Fruit fly (Drosophila melanogaster) whole organism, adult: ENCODE measurements around the gene cmpy.

Experiments
- CG11617 ChIP-seq: fragments of 200-800 bp; sonication (Bioruptor generic); optimal IDR thresholded peaks from 2 replicates; lab custom pipeline; 2017; ENCODE audit warnings: mild to moderate bottlenecking, missing biosample characterization, missing genetic modification reagents, missing genetic modification characterization
- CG12768 ChIP-seq: fragments of 200-800 bp; sonication (Bioruptor generic); optimal IDR thresholded peaks from 2 replicates; lab custom pipeline; 2017; ENCODE audit warnings: missing biosample characterization, missing genetic modification characterization, mild to moderate bottlenecking, moderate library complexity, missing genetic modification reagents
- CG14711 ChIP-seq: fragments of 200-800 bp; sonication (Bioruptor generic); optimal IDR thresholded peaks from 2 replicates; lab custom pipeline; 2018; ENCODE audit warnings: missing biosample characterization, mild to moderate bottlenecking, missing genetic modification characterization, moderate library complexity
- CG1620 ChIP-seq: fragments of 200-800 bp; sonication (Bioruptor generic); optimal IDR thresholded peaks from 2 replicates; lab custom pipeline; 2016; ENCODE audit warnings: missing biosample characterization, missing genetic modification characterization
- CG33017 ChIP-seq: fragments of 200-800 bp; sonication (Bioruptor generic); optimal IDR thresholded peaks from 2 replicates; lab custom pipeline; 2018; ENCODE audit warnings: missing biosample characterization, mild to moderate bottlenecking, missing genetic modification characterization, moderate library complexity
- CG5204 ChIP-seq: fragments of 200-800 bp; sonication (Bioruptor generic); optimal IDR thresholded peaks from 2 replicates; lab custom pipeline; 2016; ENCODE audit warnings: missing biosample characterization, missing genetic modification characterization
- CG7045 ChIP-seq: fragments of 200-800 bp; sonication (Bioruptor generic); optimal IDR thresholded peaks from 2 replicates; lab custom pipeline; 2017; ENCODE audit warnings: missing biosample characterization, mild to moderate bottlenecking, missing genetic modification characterization
- CG7101 ChIP-seq: fragments of 200-800 bp; sonication (Bioruptor generic); optimal IDR thresholded peaks from 2 replicates; lab custom pipeline; 2018; ENCODE audit warnings: missing biosample characterization, mild to moderate bottlenecking, missing genetic modification characterization, moderate library complexity
- Clk ChIP-seq: fragments of 200-800 bp; sonication (Bioruptor generic); optimal IDR thresholded peaks from 2 replicates; lab custom pipeline; 2017; ENCODE audit warnings: missing biosample characterization, missing genetic modification characterization
- Crg-1 ChIP-seq: fragments of 200-800 bp; sonication (Bioruptor generic); optimal IDR thresholded peaks from 2 replicates; lab custom pipeline; 2016; ENCODE audit warnings: missing biosample characterization, missing genetic modification characterization
- Hr96 ChIP-seq: fragments of 200-800 bp; sonication (Bioruptor generic); optimal IDR thresholded peaks from 2 replicates; lab custom pipeline; 2016; ENCODE audit warnings: missing biosample characterization, missing genetic modification characterization
- Mnt ChIP-seq: fragments of 200-800 bp; sonication (Bioruptor generic); optimal IDR thresholded peaks from 2 replicates; lab custom pipeline; 2016; ENCODE audit warnings: missing biosample characterization, mild to moderate bottlenecking, missing genetic modification characterization
- bab1 ChIP-seq: fragments of 200-800 bp; sonication (Bioruptor generic); optimal IDR thresholded peaks from 3 replicates; lab custom pipeline; 2019; ENCODE audit warnings: missing biosample characterization, mild to moderate bottlenecking, missing genetic modification characterization, moderate library complexity
- cic ChIP-seq: fragments of 200-800 bp; sonication (Bioruptor generic); optimal IDR thresholded peaks from 2 replicates; lab custom pipeline; 2017; ENCODE audit warnings: missing biosample characterization, mild to moderate bottlenecking, missing genetic modification characterization, moderate library complexity
- cnc ChIP-seq, 2 experiments: fragments of >200 bp; optimal IDR thresholded peaks; 2 replicates each; lab custom pipeline; 2017
- kay ChIP-seq: fragments of 200-800 bp; sonication (Bioruptor generic); peaks from one replicate; lab custom pipeline; 2016; ENCODE audit warnings: missing biosample characterization, missing genetic modification characterization, borderline replicate concordance
- ovo ChIP-seq: fragments of 200-800 bp; sonication (Bioruptor generic); optimal IDR thresholded peaks from 2 replicates; lab custom pipeline; 2016; ENCODE audit warnings: missing biosample characterization, missing genetic modification characterization
- pad ChIP-seq: fragments of 200-800 bp; sonication (Bioruptor generic); optimal IDR thresholded peaks from 3 replicates; lab custom pipeline; 2017; ENCODE audit warnings: missing biosample characterization, missing genetic modification characterization, mild to moderate bottlenecking, moderate library complexity, missing genetic modification reagents
- tj ChIP-seq: fragments of 200-800 bp; sonication (Bioruptor generic); optimal IDR thresholded peaks from 3 replicates; lab custom pipeline; 2017; ENCODE audit warnings: missing biosample characterization, mild to moderate bottlenecking, missing genetic modification characterization, moderate library complexity
- toe ChIP-seq: fragments of 200-800 bp; sonication (Bioruptor generic); optimal IDR thresholded peaks from 2 replicates; lab custom pipeline; 2016; ENCODE audit warnings: missing biosample characterization, missing genetic modification characterization

Gene cmpy

DNA sequence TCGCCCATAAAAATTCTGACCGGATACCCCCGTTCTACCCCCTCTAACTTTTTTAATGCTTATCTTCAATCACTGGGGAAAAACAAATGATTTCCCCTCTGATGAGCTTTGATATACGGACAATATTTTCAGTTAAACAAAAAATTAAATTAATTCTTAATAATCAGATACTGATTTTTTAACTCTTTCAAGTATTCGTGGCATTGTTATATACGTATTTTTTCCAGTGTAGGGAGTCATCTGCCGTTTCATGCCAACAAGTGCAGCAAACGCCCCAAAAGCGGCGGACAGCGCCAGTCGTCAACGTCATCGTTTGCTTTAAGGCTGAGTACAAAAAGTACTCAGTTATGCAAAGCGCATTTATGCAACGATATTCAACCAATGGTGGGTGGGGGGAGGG is 18.3 kb downstream of the cmpy start:
- TF ChIP-seq CG11617 (GFP tag; lab: Kevin White, UChicago) = no peak
- TF ChIP-seq CG1620 (GFP tag; lab: Kevin White, UChicago) = no peak
- no peak for TF ChIP-seq ovo
- no peak for TF ChIP-seq pad (GFP tag; lab: Kevin White, UChicago)
- TF ChIP-seq CG12768 (GFP tag; lab: Kevin White, UChicago) = no peak
- TF ChIP-seq Mnt (GFP tag; lab: Kevin White, UChicago) = no peak
- no peak for TF ChIP-seq cnc (optimal IDR thresholded peaks at IDR 0.05; lab: Kevin White, UChicago)
- TF ChIP-seq cic (GFP tag; lab: Kevin White, UChicago) = no peak
- TF ChIP-seq CG14711 (tag; lab: Kevin White, UChicago) = no peak
- TF ChIP-seq Crg-1 = no peak
- no peak for TF ChIP-seq CG33017
- TF ChIP-seq tj = no peak
- no peak for TF ChIP-seq CG5204 (GFP tag; lab: Kevin White, UChicago)
- no peak for TF ChIP-seq Hr96 (GFP tag; lab: Kevin White, UChicago)
- no peak for TF ChIP-seq kay (GFP tag; lab: Kevin White, UChicago)
- TF ChIP-seq CG7045 (GFP tag; lab: Kevin White, UChicago) = no peak
- no peak for TF ChIP-seq toe

DNA sequence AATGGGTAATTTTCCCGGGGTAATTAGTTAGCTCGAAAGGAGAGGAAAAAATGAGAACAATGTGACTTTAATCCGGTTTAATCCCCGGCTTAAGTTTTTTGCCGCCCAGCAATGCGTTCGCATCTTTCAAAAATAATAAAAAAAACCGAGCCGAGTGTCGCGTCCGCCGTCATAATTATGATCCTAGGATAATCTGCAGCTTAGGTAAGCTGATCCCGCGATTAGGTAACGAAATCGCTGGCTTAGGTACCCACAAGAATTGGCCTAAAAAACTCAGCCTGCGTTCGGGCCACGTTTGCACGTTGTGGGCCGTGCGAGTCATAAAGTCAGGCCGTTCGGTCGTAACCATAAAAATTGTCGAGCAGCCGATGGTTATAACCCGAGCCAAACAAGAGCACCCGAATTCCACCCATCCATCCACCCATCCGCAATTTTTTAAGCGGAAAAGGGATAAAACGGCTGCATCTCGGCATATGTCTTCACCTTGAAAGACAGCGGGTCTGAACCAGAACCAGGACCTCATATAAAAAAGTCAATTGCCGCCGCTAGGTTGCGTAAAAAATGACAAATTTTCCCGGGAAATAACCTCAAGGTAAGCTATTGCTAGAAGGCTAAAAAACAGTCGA is 21.7 kb downstream of the cmpy start:
- TF ChIP-seq CG1620 (GFP tag; lab: Kevin White, UChicago) (no peak), Crg-1 (no peak), CG11617 (GFP tag; lab: Kevin White, UChicago) (no peak), CG33017 (no peak), CG7101 (tag; lab: Kevin White, UChicago) (no peak), Hr96 (GFP tag; lab: Kevin White, UChicago) (no peak), kay (GFP tag; lab: Kevin White, UChicago) (no peak), CG5204 (GFP tag; lab: Kevin White, UChicago) (no peak), Clk (GFP tag; lab: Kevin White, UChicago) (no peak), CG12768 (GFP tag; lab: Kevin White, UChicago) (no peak), Mnt (GFP tag; lab: Kevin White, UChicago) (no peak), toe (no peak), CG7045 (GFP tag; lab: Kevin White, UChicago) (no peak)

DNA sequence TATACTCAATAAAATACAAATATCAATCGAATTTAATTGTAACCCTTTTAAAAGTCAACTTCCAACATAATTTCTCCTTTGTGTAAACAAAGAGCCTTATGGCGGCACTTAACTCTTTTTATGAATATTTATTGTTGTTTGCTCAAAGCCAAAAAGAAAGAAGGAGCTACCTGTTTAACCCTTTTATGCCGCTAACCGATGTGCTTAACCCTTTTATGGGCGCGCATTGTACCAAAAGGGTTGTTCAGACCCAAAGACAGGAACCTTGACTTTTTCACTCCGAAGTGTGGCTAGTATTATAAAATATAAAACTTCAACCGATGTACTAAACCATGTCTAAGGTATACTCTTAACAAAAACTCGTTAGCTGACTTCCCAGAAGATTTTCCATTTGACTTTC is 22.5 kb downstream of the cmpy start:
- TF ChIP-seq cic (GFP tag; lab: Kevin White, UChicago) (no peak), Hr96 (GFP tag; lab: Kevin White, UChicago) (no peak)

DNA sequence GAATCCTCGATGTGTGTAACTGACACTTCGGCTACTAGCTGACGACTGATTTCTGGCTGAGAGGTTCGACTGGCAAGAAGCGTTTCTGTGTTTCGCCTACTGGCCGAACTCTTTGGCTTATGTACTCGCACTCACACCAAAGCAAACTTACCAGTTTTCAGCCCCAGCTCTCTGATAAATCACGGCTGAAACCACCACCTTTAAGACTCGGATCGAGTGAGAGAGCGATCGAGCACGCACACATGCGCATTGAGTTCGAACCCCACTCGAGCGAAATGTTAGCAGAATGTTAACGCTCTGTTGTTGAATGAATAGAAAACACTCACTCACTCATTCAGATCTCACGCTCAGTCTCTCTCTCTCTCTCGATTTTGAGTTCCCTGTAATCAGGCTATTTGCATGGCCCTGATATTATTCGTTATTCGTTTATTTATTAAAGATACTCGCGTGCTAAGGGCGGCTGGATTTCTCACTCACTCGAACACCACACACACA is 23.6 kb downstream of the cmpy start, which contains the start of gene kni:
Gene kni, minus strand, starts transcription at position 51 of the 495 bp plus-strand sequence.
- TF ChIP-seq tj (no peak), cic (GFP tag; lab: Kevin White, UChicago) (no peak), bab1 (no peak), cnc (optimal IDR thresholded peaks at IDR 0.05; lab: Kevin White, UChicago) (no peak), toe (no peak), CG1620 (GFP tag; lab: Kevin White, UChicago) (no peak), CG14711 (tag; lab: Kevin White, UChicago) (no peak), pad (GFP tag; lab: Kevin White, UChicago) (no peak), ovo (no peak), CG7045 (GFP tag; lab: Kevin White, UChicago) (no peak), CG33017 (no peak), CG12768 (GFP tag; lab: Kevin White, UChicago) (no peak), Crg-1 (no peak), Hr96 (GFP tag; lab: Kevin White, UChicago) (no peak), CG11617 (GFP tag; lab: Kevin White, UChicago) (no peak)

DNA sequence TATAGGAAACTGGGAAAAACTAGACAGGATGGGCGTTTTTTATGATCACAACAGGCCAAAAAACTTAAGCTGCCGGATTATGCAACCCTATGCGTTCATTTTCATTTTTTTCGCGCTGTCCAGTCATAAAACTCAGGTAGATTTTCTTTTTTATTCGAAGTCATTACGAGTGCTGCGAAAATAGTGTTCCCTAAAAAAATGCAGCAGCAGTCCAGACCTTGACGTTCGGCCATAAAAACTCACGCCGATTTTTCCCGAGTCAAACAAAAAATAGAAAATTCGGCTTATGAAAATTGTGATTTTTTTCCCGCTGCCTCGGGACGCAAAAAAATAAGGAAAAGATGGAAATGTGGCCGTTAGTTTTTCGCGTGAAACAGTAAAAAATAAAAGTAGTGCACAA is 24.4 kb downstream of the cmpy start:
- TF ChIP-seq ovo (no peak), tj (no peak), toe (no peak), Hr96 (GFP tag; lab: Kevin White, UChicago) (no peak), CG14711 (tag; lab: Kevin White, UChicago) (no peak), CG1620 (GFP tag; lab: Kevin White, UChicago) (no peak), Crg-1 (no peak), cnc (optimal IDR thresholded peaks at IDR 0.05; lab: Kevin White, UChicago) (no peak), CG5204 (GFP tag; lab: Kevin White, UChicago) (no peak), pad (GFP tag; lab: Kevin White, UChicago) (no peak), cic (GFP tag; lab: Kevin White, UChicago) (no peak), bab1 (no peak), CG12768 (GFP tag; lab: Kevin White, UChicago) (no peak), kay (GFP tag; lab: Kevin White, UChicago) (no peak), CG7101 (tag; lab: Kevin White, UChicago) (no peak), Clk (GFP tag; lab: Kevin White, UChicago) (no peak), CG33017 (no peak), CG7045 (GFP tag; lab: Kevin White, UChicago) (no peak), Mnt (GFP tag; lab: Kevin White, UChicago) (no peak), CG11617 (GFP tag; lab: Kevin White, UChicago) (no peak)

DNA sequence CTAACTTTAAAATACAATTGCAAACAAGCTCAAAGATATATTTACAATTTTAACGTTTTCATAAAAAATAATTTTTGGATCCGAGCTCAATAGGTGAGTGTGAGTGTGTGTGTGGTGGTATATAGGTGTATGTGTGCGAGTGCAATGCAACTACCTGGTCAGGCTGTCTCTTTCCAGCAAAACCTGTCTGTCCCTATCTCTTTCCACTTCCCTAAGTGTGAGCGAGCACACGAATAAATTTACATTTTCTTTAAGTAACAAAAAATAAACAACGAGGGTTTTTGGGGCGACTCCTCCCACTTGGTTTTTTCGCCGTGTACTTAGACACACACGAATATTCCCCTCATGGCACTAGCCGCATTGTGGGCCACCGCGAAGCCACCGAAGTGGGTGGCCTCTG is 26.5 kb downstream of the cmpy start:
- TF ChIP-seq CG11617 (GFP tag; lab: Kevin White, UChicago) (no peak), cnc (optimal IDR thresholded peaks at IDR 0.05; lab: Kevin White, UChicago) (no peak), ovo (no peak), Clk (GFP tag; lab: Kevin White, UChicago) (no peak), bab1 (no peak), CG12768 (GFP tag; lab: Kevin White, UChicago) (no peak), Mnt (GFP tag; lab: Kevin White, UChicago) (no peak), CG5204 (GFP tag; lab: Kevin White, UChicago) (no peak), CG14711 (tag; lab: Kevin White, UChicago) (no peak), kay (GFP tag; lab: Kevin White, UChicago) (no peak), CG7045 (GFP tag; lab: Kevin White, UChicago) (no peak), CG7101 (tag; lab: Kevin White, UChicago) (no peak), Crg-1 (no peak), cic (GFP tag; lab: Kevin White, UChicago) (no peak), tj (no peak), CG33017 (no peak)
